Worm (Caenorhabditis elegans) whole organism, L2 larva: ENCODE results near the gene rpb-6.

Experiments
- C34F6.9 ChIP-seq: fragments of 150-350 bp; optimal IDR thresholded peaks from 2 replicates; lab custom pipeline; 2014; ENCODE audit warnings: missing biosample characterization, missing genetic modification characterization
- F13H6.1 ChIP-seq: sonication (generic microtip); optimal IDR thresholded peaks from 2 replicates; lab custom pipeline; 2016; ENCODE audit warnings: missing genetic modification characterization, missing compliant biosample characterization
- R02D3.7 ChIP-seq: fragments of 150-350 bp; optimal IDR thresholded peaks from 2 replicates; lab custom pipeline; 2014; ENCODE audit warnings: missing biosample characterization, missing genetic modification characterization
- Y55F3AM.14 ChIP-seq: fragments of 200-800 bp; sonication (Bioruptor generic); optimal IDR thresholded peaks from 2 replicates; lab custom pipeline; 2018; ENCODE audit warnings: mild to moderate bottlenecking, missing genetic modification characterization, missing compliant biosample characterization
- ZK546.5 ChIP-seq: sonication (generic microtip); optimal IDR thresholded peaks from 2 replicates; lab custom pipeline; 2017; ENCODE audit warnings: missing biosample characterization, missing genetic modification characterization
- alr-1 ChIP-seq: fragments of 150-350 bp; optimal IDR thresholded peaks from 2 replicates; lab custom pipeline; 2014; ENCODE audit warnings: missing biosample characterization, missing genetic modification characterization
- ama-1 ChIP-seq: fragments of 150-350 bp; optimal IDR thresholded peaks from 2 replicates; lab custom pipeline; 2018; ENCODE audit warnings: inconsistent platforms
- blmp-1 ChIP-seq: sonication (generic microtip); optimal IDR thresholded peaks from 2 replicates; lab custom pipeline; 2017; ENCODE audit warnings: missing genetic modification characterization, mild to moderate bottlenecking, missing compliant biosample characterization, antibody characterized with exemption, moderate library complexity; ENCODE audit not compliant: insufficient read depth
- ceh-16 ChIP-seq: fragments of 150-350 bp; optimal IDR thresholded peaks from 2 replicates; lab custom pipeline; 2014; ENCODE audit warnings: missing biosample characterization, missing genetic modification characterization
- ceh-82 ChIP-seq: fragments of 150-350 bp; optimal IDR thresholded peaks from 2 replicates; lab custom pipeline; 2014; ENCODE audit warnings: missing biosample characterization, missing genetic modification characterization
- crh-2 ChIP-seq: sonication (generic microtip); optimal IDR thresholded peaks from 2 replicates; lab custom pipeline; 2017; ENCODE audit warnings: missing biosample characterization, missing genetic modification characterization
- egl-27 ChIP-seq: sonication (generic microtip); optimal IDR thresholded peaks from 3 replicates; lab custom pipeline; 2017; ENCODE audit warnings: missing biosample characterization, missing genetic modification reagents, missing genetic modification characterization
- elt-1 ChIP-seq: fragments of 150-350 bp; optimal IDR thresholded peaks from 2 replicates; lab custom pipeline; 2014; ENCODE audit warnings: missing biosample characterization, missing genetic modification characterization
- elt-3 ChIP-seq: sonication (generic microtip); optimal IDR thresholded peaks from 2 replicates; lab custom pipeline; 2017; ENCODE audit warnings: missing biosample characterization, missing genetic modification characterization
- gmeb-1 ChIP-seq: fragments of 150-350 bp; optimal IDR thresholded peaks from 2 replicates; lab custom pipeline; 2014; ENCODE audit warnings: missing biosample characterization, missing genetic modification characterization
- lin-11 ChIP-seq: fragments of 150-350 bp; sonication (generic microtip); optimal IDR thresholded peaks from 2 replicates; lab custom pipeline; 2014; ENCODE audit warnings: missing biosample characterization, missing genetic modification characterization, inconsistent platforms, mixed read lengths
- lin-13 ChIP-seq: fragments of 150-350 bp; optimal IDR thresholded peaks from 2 replicates; lab custom pipeline; 2014; ENCODE audit warnings: missing biosample characterization, missing genetic modification reagents, missing genetic modification characterization
- lin-39 ChIP-seq: fragments of 150-350 bp; optimal IDR thresholded peaks from 2 replicates; lab custom pipeline; 2014; ENCODE audit warnings: missing biosample characterization, missing genetic modification reagents, missing genetic modification characterization
- lsy-2 ChIP-seq, 2 experiments: fragments of 150-350 bp in 1 of 2; sonication (generic microtip) in 1 of 2; optimal IDR thresholded peaks; 2 replicates each; lab custom pipeline; 2014 to 2017; ENCODE audit warnings: missing biosample characterization in 2 of 2, missing genetic modification characterization in 2 of 2
- mab-5 ChIP-seq: fragments of 150-350 bp; optimal IDR thresholded peaks from 2 replicates; lab custom pipeline; 2014; ENCODE audit warnings: missing biosample characterization, missing genetic modification characterization
- mdl-1 ChIP-seq, 2 experiments: fragments of 150-350 bp in 1 of 2; sonication (generic microtip) in 1 of 2; optimal IDR thresholded peaks; 2 replicates each; lab custom pipeline; 2017; ENCODE audit warnings: missing biosample characterization in 2 of 2, missing genetic modification characterization in 2 of 2
- nhr-10 ChIP-seq: sonication (generic microtip); optimal IDR thresholded peaks from 2 replicates; lab custom pipeline; 2017; ENCODE audit warnings: missing biosample characterization, missing genetic modification characterization
- nhr-11 ChIP-seq: fragments of 150-350 bp; optimal IDR thresholded peaks from 2 replicates; lab custom pipeline; 2014; ENCODE audit warnings: missing biosample characterization, missing genetic modification characterization
- nhr-12 ChIP-seq: fragments of 150-350 bp; optimal IDR thresholded peaks from 2 replicates; lab custom pipeline; 2014; ENCODE audit warnings: missing biosample characterization, missing genetic modification characterization
- nhr-129 ChIP-seq: fragments of 150-350 bp; optimal IDR thresholded peaks from 2 replicates; lab custom pipeline; 2014; ENCODE audit warnings: missing biosample characterization, missing genetic modification characterization
- nhr-21 ChIP-seq: fragments of 150-350 bp; optimal IDR thresholded peaks from 2 replicates; lab custom pipeline; 2014; ENCODE audit warnings: missing biosample characterization, missing genetic modification characterization
- nhr-23 ChIP-seq: fragments of 150-350 bp; optimal IDR thresholded peaks from 2 replicates; lab custom pipeline; 2014; ENCODE audit warnings: missing biosample characterization, missing genetic modification reagents, missing genetic modification characterization
- nhr-237 ChIP-seq: fragments of 150-350 bp; optimal IDR thresholded peaks from 2 replicates; lab custom pipeline; 2014; ENCODE audit warnings: missing biosample characterization, missing genetic modification characterization
- nhr-25 ChIP-seq: fragments of 150-350 bp; sonication (generic microtip); optimal IDR thresholded peaks from 3 replicates; lab custom pipeline; 2014; ENCODE audit warnings: missing biosample characterization, missing genetic modification characterization
- nhr-77 ChIP-seq: fragments of 150-350 bp; optimal IDR thresholded peaks from 2 replicates; lab custom pipeline; 2014; ENCODE audit warnings: missing biosample characterization, missing genetic modification characterization
- peb-1 ChIP-seq: fragments of 150-350 bp; optimal IDR thresholded peaks from 2 replicates; lab custom pipeline; 2014; ENCODE audit warnings: missing biosample characterization, missing genetic modification characterization
- sem-4 ChIP-seq: fragments of 150-350 bp; optimal IDR thresholded peaks from 2 replicates; lab custom pipeline; 2014; ENCODE audit warnings: missing biosample characterization, missing genetic modification reagents, missing genetic modification characterization
- skn-1 ChIP-seq: sonication (generic microtip); optimal IDR thresholded peaks from 2 replicates; lab custom pipeline; 2017; ENCODE audit warnings: missing biosample characterization, missing genetic modification characterization
- sma-3 ChIP-seq: sonication (generic microtip); optimal IDR thresholded peaks from 2 replicates; lab custom pipeline; 2016; ENCODE audit warnings: missing genetic modification reagents, missing genetic modification characterization, missing compliant biosample characterization
- sma-9 ChIP-seq, 2 experiments: fragments of 150-350 bp in 1 of 2; sonication (generic microtip) in 1 of 2; optimal IDR thresholded peaks; 2 replicates each; lab custom pipeline; 2014 to 2016; ENCODE audit warnings: missing genetic modification characterization in 2 of 2, mild to moderate bottlenecking in 1 of 2, missing biosample characterization in 1 of 2, missing compliant biosample characterization in 1 of 2, missing genetic modification reagents in 1 of 2, moderate library complexity in 1 of 2
- snpc-4 ChIP-seq: fragments of 150-350 bp; optimal IDR thresholded peaks from 2 replicates; lab custom pipeline; 2014; ENCODE audit warnings: missing biosample characterization, missing genetic modification characterization
- unc-39 ChIP-seq: fragments of 150-350 bp; optimal IDR thresholded peaks from 2 replicates; lab custom pipeline; 2014; ENCODE audit warnings: missing biosample characterization, missing genetic modification characterization
- unc-55 ChIP-seq: fragments of 150-350 bp; sonication (generic microtip); optimal IDR thresholded peaks from 3 replicates; lab custom pipeline; 2014; ENCODE audit warnings: missing biosample characterization, missing genetic modification reagents, missing genetic modification characterization
- unc-62 ChIP-seq: fragments of 150-350 bp; optimal IDR thresholded peaks from 2 replicates; lab custom pipeline; 2014; ENCODE audit warnings: missing biosample characterization, missing genetic modification reagents, missing genetic modification characterization
- zag-1 ChIP-seq: fragments of 150-350 bp; optimal IDR thresholded peaks from 2 replicates; lab custom pipeline; 2014; ENCODE audit warnings: missing biosample characterization, missing genetic modification characterization
- ztf-1 ChIP-seq: fragments of 200-800 bp; sonication (Bioruptor generic); conservative IDR thresholded peaks from 2 replicates; pipeline ENCODE4 v1.3.6; 2022; ENCODE audit warnings: missing genetic modification characterization, missing compliant biosample characterization
- ztf-11 ChIP-seq: sonication (generic microtip); optimal IDR thresholded peaks from 2 replicates; lab custom pipeline; 2017; ENCODE audit warnings: missing biosample characterization, missing genetic modification characterization
- ztf-4 ChIP-seq: fragments of 150-350 bp; optimal IDR thresholded peaks from 2 replicates; lab custom pipeline; 2014; ENCODE audit warnings: missing biosample characterization, missing genetic modification characterization

Gene rpb-6

ce11 chrII:10550173-10550572 lies 29.0 kb upstream of the rpb-6 start:
- TF ChIP-seq crh-2 (tag; lab: Kevin White, UChicago): peak; percentile 6
- no peak for TF ChIP-seq snpc-4 (tag; lab: Kevin White, UChicago)
- no peak for TF ChIP-seq ztf-4 (tag; lab: Kevin White, UChicago)
- TF ChIP-seq egl-27: no peak
- no peak for TF ChIP-seq nhr-10 (tag; lab: Kevin White, UChicago)
- TF ChIP-seq unc-39: no peak
- no peak for TF ChIP-seq nhr-237 (tag; lab: Kevin White, UChicago)
- TF ChIP-seq unc-62: no peak
- TF ChIP-seq ceh-82 (tag; lab: Kevin White, UChicago): no peak
- TF ChIP-seq ztf-1: no peak
- peak; percentile 44 for TF ChIP-seq nhr-129 (tag; lab: Kevin White, UChicago)
- no peak for TF ChIP-seq unc-55 (GFP tag; lab: Kevin White, UChicago)
- no peak for TF ChIP-seq lin-13 (GFP tag; lab: Kevin White, UChicago)
- TF ChIP-seq nhr-25: no peak
- TF ChIP-seq ceh-16 (tag; lab: Kevin White, UChicago): no peak
- TF ChIP-seq zag-1: peak; percentile 4
- no peak for TF ChIP-seq sma-3 (GFP tag; lab: Kevin White, UChicago)
- TF ChIP-seq mdl-1 (tag; optimal IDR thresholded peaks at IDR 0.05; lab: Kevin White, UChicago): peak in 1 of 2 experiments; percentile 19
- no peak for TF ChIP-seq blmp-1 (tag; lab: Kevin White, UChicago)
- peak; percentile 31 for TF ChIP-seq lin-11
- no peak for TF ChIP-seq C34F6.9 (tag; lab: Kevin White, UChicago)
- TF ChIP-seq nhr-12 (tag; lab: Kevin White, UChicago): no peak
- TF ChIP-seq F13H6.1 (tag; lab: Kevin White, UChicago): no peak

ce11 chrII:10550872-10551647 lies 28.1 kb upstream of the rpb-6 start:
- no peak for TF ChIP-seq skn-1 (tag; lab: Kevin White, UChicago)
- no peak for TF ChIP-seq C34F6.9 (tag; lab: Kevin White, UChicago)
- peak; percentile 27 for TF ChIP-seq sma-9 (GFP tag; optimal IDR thresholded peaks at IDR 0.05; lab: Kevin White, UChicago)
- no peak for TF ChIP-seq sma-9 (tag; optimal IDR thresholded peaks at IDR 0.05; lab: Kevin White, UChicago)
- TF ChIP-seq R02D3.7 (tag; lab: Kevin White, UChicago): no peak
- peak; percentile 21 for TF ChIP-seq F13H6.1 (tag; lab: Kevin White, UChicago)
- TF ChIP-seq nhr-11: peak; percentile 47
- TF ChIP-seq nhr-23 (tag; lab: Kevin White, UChicago): no peak
- TF ChIP-seq lsy-2 (tag; optimal IDR thresholded peaks at IDR 0.05; lab: Kevin White, UChicago): peak in 1 of 2 experiments; percentile 32
- TF ChIP-seq nhr-129 (tag; lab: Kevin White, UChicago): peak; percentile 4
- TF ChIP-seq nhr-25: peak; percentile 58

- TF ChIP-seq elt-1 (tag; lab: Kevin White, UChicago) (no peak), ZK546.5 (tag; lab: Kevin White, UChicago) (no peak), nhr-25 (peak; percentile 98), R02D3.7 (tag; lab: Kevin White, UChicago) (no peak), mab-5 (tag; lab: Kevin White, UChicago) (peak; percentile 70), skn-1 (tag; lab: Kevin White, UChicago) (peak; percentile 53), ama-1 (lab: Kevin White, UChicago) (peak; percentile 92), gmeb-1 (tag; lab: Kevin White, UChicago) (peak; percentile 87), ceh-16 (tag; lab: Kevin White, UChicago) (peak; percentile 83), nhr-12 (tag; lab: Kevin White, UChicago) (peak; percentile 41), ztf-11 (tag; lab: Kevin White, UChicago) (no peak), lin-39 (no peak), peb-1 (tag; lab: Kevin White, UChicago) (no peak), alr-1 (no peak), elt-3 (no peak), C34F6.9 (tag; lab: Kevin White, UChicago) (peak; percentile 98), lin-13 (GFP tag; lab: Kevin White, UChicago) (peak; percentile 84), unc-55 (GFP tag; lab: Kevin White, UChicago) (peak; percentile 93), sem-4 (tag; lab: Kevin White, UChicago) (peak; percentile 96), blmp-1 (tag; lab: Kevin White, UChicago) (peak; percentile 68), nhr-77 (peak; percentile 19), zag-1 (peak; percentile 69), ztf-1 (no peak), lsy-2 (tag; optimal IDR thresholded peaks at IDR 0.05; lab: Kevin White, UChicago) (peak; percentile 75 to 94), lin-11 (peak; percentile 88), ztf-4 (tag; lab: Kevin White, UChicago) (peak; percentile 97), nhr-21 (peak; percentile 97), nhr-23 (tag; lab: Kevin White, UChicago) (no peak), nhr-129 (tag; lab: Kevin White, UChicago) (peak; percentile 97), sma-9 (GFP tag; optimal IDR thresholded peaks at IDR 0.05; lab: Kevin White, UChicago) (peak; percentile 98), sma-9 (tag; optimal IDR thresholded peaks at IDR 0.05; lab: Kevin White, UChicago) (no peak), Y55F3AM.14 (GFP tag; lab: Kevin White, UChicago) (peak; percentile 78), mdl-1 (tag; optimal IDR thresholded peaks at IDR 0.05; lab: Kevin White, UChicago) (peak; percentile 84 to 92), nhr-11 (no peak)
Observed at ce11 chrII:10551985-10552736, 27.0 kb upstream of the rpb-6 start.
